Fruit fly (Drosophila melanogaster) whole organism, wandering third instar larva: Measurements from ENCODE around the gene Six4.

Experiments
- Abd-B ChIP-seq: fragments of >200 bp; optimal IDR thresholded peaks from 2 replicates; lab custom pipeline; 2017; ENCODE audit warnings: missing biosample characterization, missing genetic modification characterization
- CrebA ChIP-seq: fragments of 200-800 bp; sonication (Bioruptor generic); optimal IDR thresholded peaks from 2 replicates; lab custom pipeline; 2016; ENCODE audit warnings: missing biosample characterization, mild to moderate bottlenecking, missing genetic modification characterization, borderline replicate concordance
- Dfd ChIP-seq: fragments of >200 bp; optimal IDR thresholded peaks from 2 replicates; lab custom pipeline; 2017; ENCODE audit warnings: missing biosample characterization, missing genetic modification characterization
- Dif ChIP-seq: fragments of 200-275, 200-300 bp; sonication (Bioruptor generic); optimal IDR thresholded peaks from 2 replicates; lab custom pipeline; 2018; ENCODE audit warnings: missing biosample characterization, missing genetic modification characterization; ENCODE audit not compliant: partially characterized antibody
- GATAd ChIP-seq: sonication (Bioruptor generic); optimal IDR thresholded peaks from 2 replicates; lab custom pipeline; 2016; ENCODE audit warnings: missing biosample characterization, missing genetic modification characterization
- HLH106 ChIP-seq: fragments of 200-800 bp; optimal IDR thresholded peaks from 3 replicates; lab custom pipeline; 2019; ENCODE audit warnings: missing biosample characterization, mild to moderate bottlenecking, missing genetic modification characterization, moderate library complexity
- Hnf4 ChIP-seq: fragments of 200-800 bp; sonication (Bioruptor generic); optimal IDR thresholded peaks from 2 replicates; lab custom pipeline; 2016; ENCODE audit warnings: missing biosample characterization, mild to moderate bottlenecking, missing genetic modification characterization
- Hr78 ChIP-seq: fragments of >200 bp; optimal IDR thresholded peaks from 2 replicates; lab custom pipeline; 2017; ENCODE audit warnings: missing biosample characterization, missing genetic modification characterization
- Hr83 ChIP-seq: fragments of 200-300 bp; sonication (Bioruptor generic); optimal IDR thresholded peaks from 2 replicates; lab custom pipeline; 2016; ENCODE audit warnings: missing biosample characterization, mild to moderate bottlenecking, missing genetic modification characterization, moderate library complexity; ENCODE audit not compliant: poor library complexity, severe bottlenecking
- Jra ChIP-seq: sonication (Bioruptor generic); optimal IDR thresholded peaks from 2 replicates; lab custom pipeline; 2016; ENCODE audit warnings: missing biosample characterization, missing genetic modification characterization
- Mio ChIP-seq: sonication (Bioruptor generic); optimal IDR thresholded peaks from 2 replicates; lab custom pipeline; 2016; ENCODE audit warnings: missing biosample characterization, missing genetic modification characterization
- Myc ChIP-seq: fragments of >200 bp; optimal IDR thresholded peaks from 2 replicates; lab custom pipeline; 2017
- N ChIP-seq: fragments of >200 bp; optimal IDR thresholded peaks from 2 replicates; lab custom pipeline; 2018; ENCODE audit warnings: missing biosample characterization, missing external identifiers, missing genetic modification characterization
- OdsH ChIP-seq: fragments of 200-800 bp; sonication (Bioruptor generic); optimal IDR thresholded peaks from 2 replicates; lab custom pipeline; 2016; ENCODE audit warnings: missing biosample characterization, mild to moderate bottlenecking, missing genetic modification characterization
- Rel ChIP-seq, 2 experiments: fragments of 200-800 bp; sonication (Bioruptor generic) in 1 of 2; optimal IDR thresholded peaks; 2 replicates in 1 of 2; 3 replicates in 1 of 2; lab custom pipeline; 2016 to 2019; ENCODE audit warnings: mild to moderate bottlenecking in 2 of 2, missing biosample characterization in 2 of 2, missing genetic modification characterization in 2 of 2, moderate library complexity in 1 of 2
- Sp1 ChIP-seq: fragments of 200-800 bp; sonication (Bioruptor generic); optimal IDR thresholded peaks from 3 replicates; lab custom pipeline; 2019; ENCODE audit warnings: missing biosample characterization, mild to moderate bottlenecking, missing genetic modification characterization, moderate library complexity
- Vsx2 ChIP-seq: fragments of 200-300, 225-300 bp; sonication (Bioruptor generic); optimal IDR thresholded peaks from 2 replicates; lab custom pipeline; 2018; ENCODE audit warnings: missing biosample characterization, missing genetic modification characterization; ENCODE audit not compliant: partially characterized antibody
- br ChIP-seq: fragments of 200-800 bp; sonication (Bioruptor generic); optimal IDR thresholded peaks from 2 replicates; lab custom pipeline; 2016; ENCODE audit warnings: missing biosample characterization, missing genetic modification characterization
- brk ChIP-seq: fragments of 200-800 bp; sonication (Bioruptor generic); optimal IDR thresholded peaks from 2 replicates; lab custom pipeline; 2016; ENCODE audit warnings: missing biosample characterization, mild to moderate bottlenecking, missing genetic modification characterization
- dl ChIP-seq, 2 experiments: fragments of 175-275, 200-275 bp in 1 of 2; fragments of 200-275 bp in 1 of 2; sonication (Bioruptor generic); optimal IDR thresholded peaks; lab custom pipeline; 2018; ENCODE audit warnings: mild to moderate bottlenecking in 2 of 2, missing biosample characterization in 2 of 2, missing genetic modification characterization in 2 of 2, moderate library complexity in 2 of 2; ENCODE audit not compliant: partially characterized antibody in 2 of 2, insufficient read depth in 1 of 2
- dsf ChIP-seq: sonication (Bioruptor generic); optimal IDR thresholded peaks from 2 replicates; lab custom pipeline; 2016; ENCODE audit warnings: missing biosample characterization, missing genetic modification characterization, borderline replicate concordance
- ey ChIP-seq: fragments of 200-800 bp; sonication (Bioruptor generic); optimal IDR thresholded peaks from 2 replicates; lab custom pipeline; 2016; ENCODE audit warnings: missing biosample characterization, missing genetic modification characterization
- fru ChIP-seq: fragments of 200-800 bp; sonication (Bioruptor generic); optimal IDR thresholded peaks from 3 replicates; lab custom pipeline; 2016; ENCODE audit warnings: missing biosample characterization, mild to moderate bottlenecking, missing genetic modification characterization
- h ChIP-seq: fragments of 200-800 bp; sonication (Bioruptor generic); optimal IDR thresholded peaks from 3 replicates; lab custom pipeline; 2016; ENCODE audit warnings: missing biosample characterization, mild to moderate bottlenecking, missing genetic modification characterization
- lola ChIP-seq: fragments of >200 bp; optimal IDR thresholded peaks from 2 replicates; lab custom pipeline; 2017; ENCODE audit warnings: missing biosample characterization, missing genetic modification characterization
- pan ChIP-seq: fragments of >200 bp; optimal IDR thresholded peaks from 2 replicates; lab custom pipeline; 2017
- psq ChIP-seq: fragments of 200-800 bp; sonication (Bioruptor generic); optimal IDR thresholded peaks from 3 replicates; lab custom pipeline; 2017; ENCODE audit warnings: missing biosample characterization, mild to moderate bottlenecking, missing genetic modification characterization, moderate library complexity
- rgr ChIP-seq: fragments of 200-800 bp; sonication (Bioruptor generic); optimal IDR thresholded peaks from 3 replicates; lab custom pipeline; 2016; ENCODE audit warnings: missing biosample characterization, mild to moderate bottlenecking, missing genetic modification characterization
- sage ChIP-seq: fragments of 200-800 bp; sonication (Bioruptor generic); optimal IDR thresholded peaks from 2 replicates; lab custom pipeline; 2016; ENCODE audit warnings: missing biosample characterization, mild to moderate bottlenecking, missing genetic modification characterization
- tai ChIP-seq: sonication (Bioruptor generic); optimal IDR thresholded peaks from 2 replicates; lab custom pipeline; 2016; ENCODE audit warnings: missing biosample characterization, missing genetic modification characterization
- usp ChIP-seq: fragments of >200 bp; optimal IDR thresholded peaks from 2 replicates; lab custom pipeline; 2017; ENCODE audit warnings: missing biosample characterization, missing genetic modification characterization
- woc ChIP-seq: sonication (Bioruptor generic); optimal IDR thresholded peaks from 2 replicates; lab custom pipeline; 2016; ENCODE audit warnings: missing biosample characterization, mild to moderate bottlenecking, missing genetic modification characterization

Gene Six4

DNA sequence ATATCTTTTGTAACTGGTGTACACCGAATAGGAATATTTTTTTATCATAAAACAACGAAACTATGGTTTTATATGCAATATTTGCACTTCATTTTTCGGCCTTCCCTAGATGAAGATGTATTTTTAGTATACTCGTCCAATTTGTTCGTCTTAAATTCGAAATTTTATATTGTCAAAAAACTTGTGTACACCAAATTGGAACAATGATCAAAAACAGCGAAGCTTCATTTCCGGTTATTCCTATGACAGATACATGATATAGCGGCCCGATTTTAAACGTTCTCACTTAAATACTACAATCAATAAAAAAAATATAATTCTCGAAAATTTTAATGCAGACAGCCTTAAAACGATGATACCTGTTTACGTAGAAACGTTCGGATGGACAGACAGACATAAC is 25.4 kb downstream of the Six4 start:
- TF ChIP-seq usp (GFP tag; lab: Kevin White, UChicago) (no peak), Vsx2 (GFP tag; lab: Kevin White, UChicago) (no peak), Dif (GFP tag; lab: Kevin White, UChicago) (no peak), HLH106 (no peak)

DNA sequence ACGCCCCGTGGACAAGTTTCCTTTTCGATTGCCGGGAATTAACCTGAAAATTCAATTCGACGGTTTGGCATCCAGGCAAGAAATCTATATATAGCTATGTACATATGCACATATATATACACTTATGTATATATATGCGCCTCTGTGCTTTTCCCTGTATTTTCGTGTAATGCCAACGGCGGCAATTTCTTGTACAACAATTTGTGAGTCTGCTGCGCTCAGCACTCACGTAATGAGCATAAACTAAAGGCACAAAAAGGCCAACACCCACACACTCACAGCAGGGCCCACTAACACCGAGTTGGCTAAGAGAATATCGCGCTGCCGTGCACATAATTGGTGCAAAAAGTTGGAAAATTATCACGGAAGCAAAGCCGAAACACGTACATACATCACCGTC is 31.1 kb downstream of the Six4 start:
- TF ChIP-seq usp (GFP tag; lab: Kevin White, UChicago) (no peak), Rel (GFP tag; optimal IDR thresholded peaks at IDR 0.05; lab: Kevin White, UChicago) (no peak), Rel (tag; optimal IDR thresholded peaks at IDR 0.05; lab: Kevin White, UChicago) (no peak), Hr83 (no peak), woc (GFP tag; lab: Kevin White, UChicago) (no peak), dsf (no peak), Hnf4 (GFP tag; lab: Kevin White, UChicago) (no peak), Sp1 (GFP tag; lab: Kevin White, UChicago) (no peak), Mio (GFP tag; lab: Kevin White, UChicago) (no peak), br (GFP tag; lab: Kevin White, UChicago) (no peak), fru (GFP tag; lab: Kevin White, UChicago) (no peak), lola (GFP tag; lab: Kevin White, UChicago) (no peak), N (GFP tag; lab: Kevin White, UChicago) (no peak), Dfd (GFP tag; lab: Kevin White, UChicago) (no peak), HLH106 (no peak), Hr78 (GFP tag; lab: Kevin White, UChicago) (no peak), OdsH (GFP tag; lab: Kevin White, UChicago) (no peak), sage (GFP tag; lab: Kevin White, UChicago) (no peak), Myc (no peak), rgr (no peak), GATAd (no peak)
- TF ChIP-seq, all 38 proteins: peak for 0

DNA sequence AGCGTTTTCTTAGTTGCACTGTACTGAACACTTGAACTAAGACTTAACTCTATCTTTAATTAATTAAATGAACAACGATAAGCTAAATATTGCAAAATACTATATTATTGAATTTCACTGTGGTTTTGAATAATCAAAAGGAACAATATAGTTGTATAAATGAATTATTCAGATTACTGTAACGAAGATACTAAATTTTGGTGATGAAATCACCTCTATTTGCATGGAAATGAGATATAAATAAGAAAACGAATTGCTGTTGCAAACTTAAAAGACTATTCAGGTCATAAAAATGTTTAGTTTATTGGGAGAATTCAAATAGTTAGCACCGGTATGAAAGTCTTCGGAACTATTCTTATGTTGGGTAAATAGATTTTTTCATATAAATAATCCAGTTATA is 34.0 kb downstream of the Six4 start, which contains the start of gene CG43251:
CG43251 (plus strand) TSS at position 301 of the 400 bp plus-strand sequence.
- TF ChIP-seq Sp1 (GFP tag; lab: Kevin White, UChicago) (no peak), rgr (no peak), pan (lab: Kevin White, UChicago) (no peak), tai (GFP tag; lab: Kevin White, UChicago) (no peak), Hnf4 (GFP tag; lab: Kevin White, UChicago) (no peak), Rel (GFP tag; optimal IDR thresholded peaks at IDR 0.05; lab: Kevin White, UChicago) (no peak), Rel (tag; optimal IDR thresholded peaks at IDR 0.05; lab: Kevin White, UChicago) (no peak), HLH106 (no peak), dsf (no peak), OdsH (GFP tag; lab: Kevin White, UChicago) (no peak), sage (GFP tag; lab: Kevin White, UChicago) (no peak), brk (GFP tag; lab: Kevin White, UChicago) (no peak), Myc (no peak), Vsx2 (GFP tag; lab: Kevin White, UChicago) (no peak), Hr83 (no peak), dl (GFP tag; optimal IDR thresholded peaks at IDR 0.05; lab: Kevin White, UChicago; ENCODE audit: insufficient read depth in 1 of 2, partially characterized antibody in 2 of 2) (no peak), psq (GFP tag; lab: Kevin White, UChicago) (no peak), CrebA (GFP tag; lab: Kevin White, UChicago) (no peak), Dfd (GFP tag; lab: Kevin White, UChicago) (no peak)

DNA sequence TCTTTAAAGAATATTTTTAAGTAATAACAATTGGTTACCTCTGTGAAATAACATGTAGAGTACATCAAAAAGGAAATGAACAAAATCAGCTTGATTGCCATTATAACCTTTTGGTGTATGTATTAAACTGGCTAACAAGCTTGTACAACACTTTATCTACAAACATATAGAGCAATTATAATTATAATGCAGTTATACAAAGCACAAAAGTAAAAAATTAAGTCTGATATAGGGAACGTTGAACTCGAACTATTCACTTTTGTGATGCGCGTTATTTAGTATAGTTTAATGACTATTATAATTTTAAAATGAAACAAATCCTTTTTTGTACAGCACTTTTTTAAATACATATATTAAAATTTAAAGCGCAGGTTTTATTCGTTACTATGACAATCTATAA is 37.0 kb downstream of the Six4 start, which contains the start of gene CG33912:
CG33912 (minus strand) TSS at position 101 of the 400 bp plus-strand sequence.
- TF ChIP-seq woc (GFP tag; lab: Kevin White, UChicago) (no peak), fru (GFP tag; lab: Kevin White, UChicago) (no peak), tai (GFP tag; lab: Kevin White, UChicago) (no peak), Jra (GFP tag; lab: Kevin White, UChicago) (no peak), Abd-B (no peak), Hnf4 (GFP tag; lab: Kevin White, UChicago) (no peak), rgr (no peak), h (no peak), Dif (GFP tag; lab: Kevin White, UChicago) (no peak), ey (no peak), sage (GFP tag; lab: Kevin White, UChicago) (no peak)
